Worm (Caenorhabditis elegans) whole organism, late embryonic: ENCODE measurements around the gene gcy-27.

Source experiments
- C38D4.7 ChIP-seq: fragments of 200-800 bp; sonication (Bioruptor generic); optimal IDR thresholded peaks from 2 replicates; lab custom pipeline; 2018; ENCODE audit warnings: mild to moderate bottlenecking, missing genetic modification characterization, moderate library complexity, missing compliant biosample characterization
- K09A11.1 ChIP-seq: sonication (generic microtip); optimal IDR thresholded peaks from 2 replicates; lab custom pipeline; 2017; ENCODE audit warnings: antibody characterized with exemption, mild to moderate bottlenecking, missing genetic modification characterization, missing compliant biosample characterization; ENCODE audit not compliant: insufficient read depth
- ama-1 ChIP-seq: fragments of 150-350 bp; optimal IDR thresholded peaks from 2 replicates; lab custom pipeline; 2014
- ceh-9 ChIP-seq: sonication (generic microtip); optimal IDR thresholded peaks from 2 replicates; lab custom pipeline; 2016; ENCODE audit warnings: mild to moderate bottlenecking, missing genetic modification characterization, inconsistent platforms, missing compliant biosample characterization
- che-1 ChIP-seq: sonication (generic microtip); optimal IDR thresholded peaks from 2 replicates; lab custom pipeline; 2016; ENCODE audit warnings: mild to moderate bottlenecking, missing genetic modification characterization, missing compliant biosample characterization
- dmd-4 ChIP-seq: sonication (generic microtip); optimal IDR thresholded peaks from 2 replicates; lab custom pipeline; 2016; ENCODE audit warnings: borderline replicate concordance, missing genetic modification characterization, missing compliant biosample characterization
- fkh-10 ChIP-seq: fragments of 150-350 bp; optimal IDR thresholded peaks from 2 replicates; lab custom pipeline; 2014; ENCODE audit warnings: missing biosample characterization, missing genetic modification reagents, missing genetic modification characterization
- gmeb-2 ChIP-seq: sonication (generic microtip); optimal IDR thresholded peaks from 2 replicates; lab custom pipeline; 2016; ENCODE audit warnings: missing genetic modification characterization, inconsistent platforms, missing compliant biosample characterization
- mec-3 ChIP-seq: sonication (generic microtip); optimal IDR thresholded peaks from 2 replicates; lab custom pipeline; 2016; ENCODE audit warnings: borderline replicate concordance, missing genetic modification characterization, missing compliant biosample characterization
- nfya-1 ChIP-seq: sonication (generic microtip); optimal IDR thresholded peaks from 2 replicates; lab custom pipeline; 2017; ENCODE audit warnings: missing genetic modification characterization, mild to moderate bottlenecking, missing compliant biosample characterization, antibody characterized with exemption, moderate library complexity
- nhr-11 ChIP-seq: fragments of 150-350 bp; optimal IDR thresholded peaks from 2 replicates; lab custom pipeline; 2014; ENCODE audit warnings: missing biosample characterization, missing genetic modification characterization
- npax-4 ChIP-seq: sonication (generic microtip); optimal IDR thresholded peaks from 2 replicates; lab custom pipeline; 2016; ENCODE audit warnings: missing genetic modification characterization, missing compliant biosample characterization
- rnt-1 ChIP-seq: sonication (generic microtip); optimal IDR thresholded peaks from 2 replicates; lab custom pipeline; 2016; ENCODE audit warnings: missing genetic modification characterization, missing compliant biosample characterization
- unc-86 ChIP-seq: sonication (generic microtip); optimal IDR thresholded peaks from 2 replicates; lab custom pipeline; 2016; ENCODE audit warnings: missing genetic modification characterization, missing compliant biosample characterization

ce11 chrIV:17407491-17407890 lies 29.0 kb downstream of the gcy-27 start, which contains the start of gene T02D1.9:
- TF ChIP-seq rnt-1 (no peak), unc-86 (no peak), fkh-10 (no peak), ceh-9 (tag; lab: Kevin White, UChicago) (no peak), gmeb-2 (tag; lab: Kevin White, UChicago) (no peak), C38D4.7 (GFP tag; lab: Kevin White, UChicago) (no peak), K09A11.1 (tag; lab: Kevin White, UChicago) (no peak), ama-1 (lab: Kevin White, UChicago) (no peak), nfya-1 (tag; lab: Kevin White, UChicago) (no peak), nhr-11 (tag; lab: Kevin White, UChicago) (no peak), mec-3 (tag; lab: Kevin White, UChicago) (no peak), npax-4 (tag; lab: Kevin White, UChicago) (no peak), che-1 (tag; lab: Kevin White, UChicago) (no peak), dmd-4 (no peak)
